Fruit fly (Drosophila melanogaster): ENCODE results near the gene CG33769.
"Not testable (repeated sequence)": the region's sequence is repeated elsewhere in the genome, so short reads cannot be mapped to it uniquely, and the experiment has no call there.

CG33769 gene

DNA sequence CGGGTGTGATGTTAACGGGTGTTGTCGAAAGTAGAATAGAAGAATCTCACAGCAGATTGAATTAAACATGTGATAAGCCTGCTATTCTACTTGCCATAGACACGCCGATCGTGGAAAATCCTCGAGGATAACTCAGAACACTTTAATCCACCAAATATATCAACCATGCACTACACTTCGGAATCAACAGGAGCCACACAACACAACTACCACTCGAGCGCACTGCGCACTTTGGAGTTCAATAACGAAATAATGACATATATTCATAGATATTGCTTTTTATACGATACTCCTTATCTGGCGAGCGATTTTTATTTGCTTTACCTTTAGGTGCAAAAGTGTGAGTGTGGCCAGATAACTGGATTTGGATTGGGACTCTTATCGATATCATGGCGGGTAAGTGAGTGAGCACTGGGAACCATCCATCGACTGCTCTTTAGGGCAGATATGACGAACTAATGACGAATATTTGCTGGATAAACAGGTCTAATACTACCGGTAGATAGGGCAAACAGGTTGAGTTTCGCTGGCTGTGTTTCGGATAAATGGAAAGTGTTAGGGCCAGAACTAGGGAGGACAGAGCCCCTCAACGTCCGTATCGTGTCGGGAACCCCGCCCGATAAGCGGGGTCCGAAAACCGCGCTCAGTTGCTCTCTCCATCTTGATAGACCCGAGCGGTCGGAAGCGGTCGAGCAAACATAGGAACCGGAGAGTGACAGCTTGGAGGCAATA, 21.7 kb downstream of the CG33769 start, which contains the start of gene Jhbp6:
TSS of gene Jhbp6 (plus strand) at position 682 of the 732 bp plus-strand sequence.
- TF ChIP-seq CG17801 (GFP tag; optimal IDR thresholded peaks at IDR 0.05; ENCODE audit: partially characterized antibody): no peak

DNA sequence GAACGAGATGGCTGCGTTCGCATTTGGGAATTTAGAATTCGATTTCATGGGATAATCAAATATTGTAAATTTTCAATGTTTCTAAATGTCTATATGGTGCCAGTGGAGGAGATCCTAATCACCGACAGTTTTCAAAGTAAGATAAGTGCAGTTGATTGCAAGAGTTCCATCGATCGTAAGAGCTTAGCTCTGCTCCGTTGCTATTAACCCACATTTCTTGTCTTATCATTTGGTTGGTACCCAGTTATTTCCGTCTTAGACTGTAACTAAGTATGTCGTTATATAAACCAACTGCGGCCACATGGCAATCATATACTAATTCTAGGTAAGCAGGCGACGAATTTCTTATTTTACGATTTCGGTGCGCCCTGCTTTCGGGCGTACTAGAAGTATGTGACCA, 22.4 kb downstream of the CG33769 start:
- TF ChIP-seq CG17801 (GFP tag; optimal IDR thresholded peaks at IDR 0.05; ENCODE audit: partially characterized antibody): no peak

DNA sequence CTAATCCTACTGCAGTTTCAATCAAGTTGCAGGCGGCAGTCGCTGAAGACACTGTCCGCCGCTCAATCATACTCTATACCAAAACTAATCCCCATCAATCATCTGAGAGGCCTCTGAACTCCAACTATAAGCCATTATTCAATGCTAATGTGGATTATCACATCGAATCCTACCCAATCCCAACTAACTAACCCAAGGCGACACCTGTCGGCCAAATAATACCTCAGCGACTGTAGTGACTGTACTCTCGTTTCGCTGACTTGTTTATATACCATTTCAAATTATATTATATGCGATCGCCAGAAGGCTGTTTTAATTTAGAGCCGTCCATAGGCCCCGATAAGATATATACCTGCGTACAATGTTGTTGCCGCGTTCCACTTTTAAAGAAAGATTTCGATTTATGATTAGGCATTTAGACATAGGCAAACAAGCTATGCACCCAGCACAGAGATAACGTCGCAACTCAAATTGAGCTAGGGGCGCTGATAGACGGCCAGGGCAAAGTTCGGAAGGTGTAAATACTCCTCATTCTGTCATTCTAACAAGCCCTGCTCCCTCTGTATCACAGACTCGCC, 24.1 kb downstream of the CG33769 start:
- TF ChIP-seq CG17801 (GFP tag; optimal IDR thresholded peaks at IDR 0.05; ENCODE audit: partially characterized antibody): no peak

DNA sequence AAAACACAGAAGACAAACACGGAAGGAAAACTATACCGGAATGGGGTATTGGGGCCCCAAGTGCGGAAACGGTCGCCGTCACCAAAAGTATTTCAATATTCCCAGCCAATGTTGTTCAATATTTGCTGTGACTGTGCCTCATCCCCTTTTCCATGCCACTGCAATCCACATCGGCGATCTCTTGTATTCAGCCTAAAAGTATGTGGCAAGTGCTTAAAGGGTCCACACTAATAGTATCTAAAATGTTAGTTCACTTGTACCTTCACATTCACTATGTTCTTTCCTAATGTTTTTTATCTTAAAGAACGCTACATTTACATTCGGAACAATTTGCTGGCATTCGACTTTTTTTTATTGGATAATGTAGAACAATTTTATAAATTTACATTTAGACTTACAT, 33.2 kb downstream of the CG33769 start:
- no peak for TF ChIP-seq CG17801 (GFP tag; optimal IDR thresholded peaks at IDR 0.05; ENCODE audit: partially characterized antibody)

DNA sequence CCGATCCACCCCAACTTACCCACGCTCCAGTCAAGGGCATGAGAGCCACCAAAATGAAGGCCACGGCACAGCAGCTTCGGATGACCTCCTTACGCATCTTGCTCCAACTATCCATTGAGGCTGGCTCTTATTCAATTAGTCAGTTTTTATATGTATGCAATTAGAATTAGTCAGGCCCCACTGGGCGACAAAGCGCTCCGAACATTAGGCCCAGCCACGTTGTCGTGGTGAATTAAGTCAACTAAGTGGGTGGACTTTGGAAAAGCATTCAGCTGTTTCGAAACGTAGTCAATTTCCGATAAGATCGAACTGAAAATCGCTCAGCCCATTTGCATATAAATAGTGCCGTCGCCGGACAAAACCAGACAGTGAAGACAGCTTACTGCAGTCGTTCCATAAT, 39.3 kb downstream of the CG33769 start, which contains the start of the genes CG14455 and CG14456:
TSS of gene CG14455 (minus strand) at position 101 of the 400 bp plus-strand sequence.
TSS of gene CG14456 (plus strand) at position 236 of the 400 bp plus-strand sequence.
- TF ChIP-seq CG17801 (GFP tag; optimal IDR thresholded peaks at IDR 0.05; ENCODE audit: partially characterized antibody): no peak

DNA sequence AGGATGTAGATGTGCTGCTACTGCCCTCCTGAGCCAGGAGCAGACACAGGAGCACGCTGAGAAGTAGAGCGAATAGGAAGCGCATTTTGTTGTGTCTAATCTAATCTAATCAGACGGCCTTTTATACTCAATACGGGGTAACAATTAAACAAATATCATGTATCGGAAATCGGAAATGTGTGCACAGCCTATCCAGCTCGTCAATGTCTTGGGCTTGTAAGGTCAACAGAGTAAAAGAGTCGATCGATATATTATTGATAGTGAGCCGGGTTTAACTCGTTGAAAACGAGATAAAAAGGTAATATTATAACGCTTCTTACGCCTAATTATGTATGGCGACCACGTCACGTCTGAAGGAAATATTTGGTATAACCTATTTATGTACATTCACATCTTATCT, 44.7 kb downstream of the CG33769 start, which contains the start of gene CG14454:
TSS of gene CG14454 (minus strand) at position 101 of the 400 bp plus-strand sequence.
- not testable (repeated sequence) for TF ChIP-seq CG17801 (GFP tag; optimal IDR thresholded peaks at IDR 0.05; ENCODE audit: partially characterized antibody)

DNA sequence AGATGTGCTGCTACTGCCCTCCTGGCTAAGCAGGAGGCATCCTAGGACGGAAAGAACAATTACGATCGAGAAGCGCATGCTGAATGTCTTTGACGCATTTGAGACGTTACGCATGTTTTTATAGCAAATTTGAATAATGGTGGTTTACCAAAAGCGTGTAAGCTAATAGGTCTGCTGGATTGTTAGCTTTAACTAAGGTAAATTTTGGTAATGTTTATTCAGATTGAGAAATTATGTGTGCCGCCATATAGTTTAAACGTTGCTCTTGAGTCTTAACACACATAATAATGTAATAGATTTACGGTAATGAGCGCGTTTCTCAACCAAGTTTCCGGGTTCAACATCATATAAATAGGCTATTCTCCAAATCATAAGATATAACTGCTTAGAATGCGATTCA, 46.0 kb downstream of the CG33769 start, which contains the start of the genes CG12546 and CG14453:
TSS of gene CG12546 (minus strand) at position 101 of the 400 bp plus-strand sequence.
TSS of gene CG14453 (plus strand) at position 372 of the 400 bp plus-strand sequence.
- TF ChIP-seq CG17801 (GFP tag; optimal IDR thresholded peaks at IDR 0.05; ENCODE audit: partially characterized antibody): no peak

DNA sequence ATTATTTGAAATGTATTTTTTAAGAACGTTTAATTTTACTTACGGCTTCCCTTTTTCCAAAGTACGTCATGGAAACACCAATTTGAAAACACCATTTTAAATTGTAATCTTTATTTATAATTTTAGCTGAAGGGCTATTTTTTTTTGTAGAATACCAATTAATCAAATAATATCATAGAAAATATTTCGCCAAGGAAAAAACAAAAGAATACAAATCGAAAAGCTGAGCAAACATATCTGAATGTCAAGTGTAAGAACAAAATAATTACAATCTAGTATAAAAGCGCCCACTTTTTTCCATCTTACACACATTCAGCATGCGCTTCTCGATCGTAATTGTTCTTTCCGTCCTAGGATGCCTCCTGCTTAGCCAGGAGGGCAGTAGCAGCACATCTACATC, 47.9 kb downstream of the CG33769 start, which contains the start of gene CG14452:
TSS of gene CG14452 (plus strand) at position 301 of the 400 bp plus-strand sequence.
- TF ChIP-seq CG17801 (GFP tag; optimal IDR thresholded peaks at IDR 0.05; ENCODE audit: partially characterized antibody): no peak

DNA sequence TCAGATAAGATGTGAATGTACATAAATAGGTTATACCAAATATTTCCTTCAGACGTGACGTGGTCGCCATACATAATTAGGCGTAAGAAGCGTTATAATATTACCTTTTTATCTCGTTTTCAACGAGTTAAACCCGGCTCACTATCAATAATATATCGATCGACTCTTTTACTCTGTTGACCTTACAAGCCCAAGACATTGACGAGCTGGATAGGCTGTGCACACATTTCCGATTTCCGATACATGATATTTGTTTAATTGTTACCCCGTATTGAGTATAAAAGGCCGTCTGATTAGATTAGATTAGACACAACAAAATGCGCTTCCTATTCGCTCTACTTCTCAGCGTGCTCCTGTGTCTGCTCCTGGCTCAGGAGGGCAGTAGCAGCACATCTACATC, 49.2 kb downstream of the CG33769 start, which contains the start of gene CG32453:
TSS of gene CG32453 (plus strand) at position 301 of the 400 bp plus-strand sequence.
- TF ChIP-seq CG17801 (GFP tag; optimal IDR thresholded peaks at IDR 0.05; ENCODE audit: partially characterized antibody): not testable (repeated sequence)

Data from ovary, adult (tissue).